Worm (Caenorhabditis elegans): ENCODE data around the gene pmpl-1.

DNA sequence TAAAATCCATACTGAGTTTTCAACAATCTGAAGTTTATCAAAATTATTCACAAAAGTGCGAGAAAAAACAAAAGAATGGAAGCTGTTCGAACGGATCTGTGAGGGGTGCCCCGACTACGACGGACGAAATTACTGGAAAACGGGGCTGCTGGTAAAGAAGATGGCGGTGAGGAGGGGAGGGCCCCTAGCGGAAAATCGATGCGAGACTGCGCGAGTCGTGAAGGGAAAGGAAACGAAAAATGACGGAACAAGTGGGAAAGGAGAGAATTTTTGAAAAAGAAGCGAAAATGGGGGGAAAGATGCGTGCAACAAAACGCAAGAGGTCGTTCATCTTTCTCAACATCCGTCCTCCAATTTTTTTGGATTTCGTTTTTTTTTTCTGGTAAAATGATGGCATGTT lies 14.9 kb downstream of the pmpl-1 start:
- TF ChIP-seq nhr-77 (tag; optimal IDR thresholded peaks at IDR 0.05) (no peak), nhr-11 (tag; optimal IDR thresholded peaks at IDR 0.05) (no peak), aly-2 (tag; optimal IDR thresholded peaks at IDR 0.05) (no peak), ztf-4 (tag; optimal IDR thresholded peaks at IDR 0.05) (no peak), elt-1 (tag; optimal IDR thresholded peaks at IDR 0.05) (no peak), ama-1 (optimal IDR thresholded peaks at IDR 0.05) (no peak), nhr-237 (tag; optimal IDR thresholded peaks at IDR 0.05) (no peak)
